Fruit fly (Drosophila melanogaster) S2 (cell line): Measurements from ENCODE around the gene Bub3.

Source experiments
- CG8478 ChIP-seq: fragments of >200 bp; optimal IDR thresholded peaks from 2 replicates; lab custom pipeline; 2018
- CTCF ChIP-seq, 2 experiments: fragments of >200 bp; optimal IDR thresholded peaks; 2 replicates each; lab custom pipeline; 2018

The Bub3 gene

DNA sequence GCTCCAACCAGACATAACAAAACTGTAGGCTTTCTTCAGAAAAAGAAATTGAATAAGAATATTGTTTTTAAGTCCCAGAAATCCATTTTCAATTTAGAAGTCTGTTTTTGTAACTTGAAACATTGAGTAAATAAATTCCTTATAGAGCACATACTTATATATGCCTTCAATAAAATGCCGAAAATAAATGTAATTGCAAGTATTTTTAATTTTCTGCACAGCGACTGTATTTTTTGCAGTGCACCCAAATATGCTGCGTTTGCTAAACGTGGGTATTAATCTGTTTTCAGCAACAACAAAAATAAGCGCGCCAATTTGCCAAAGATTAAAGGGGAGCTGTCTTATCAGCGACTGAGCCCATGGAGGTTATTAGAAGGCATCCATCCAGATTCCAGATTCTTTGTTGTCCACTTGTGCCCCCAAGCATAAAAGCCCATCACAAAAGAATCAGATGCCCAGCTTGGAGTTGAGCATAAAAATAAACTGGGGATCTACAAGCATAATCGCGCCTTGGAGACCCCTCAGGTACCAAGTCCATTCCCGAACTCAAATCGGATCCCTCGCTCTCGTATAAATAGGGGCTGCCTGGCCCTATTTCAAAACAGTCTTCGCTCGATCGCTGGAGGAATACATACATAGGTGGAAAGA is 4.0 kb downstream of the Bub3 start, which contains the start of gene Obp99a:
Gene Obp99a, plus strand, starts transcription at position 598 of the 648 bp plus-strand sequence.
- no peak for TF ChIP-seq CG8478 (lab: Kevin White, UChicago)
- no peak for TF ChIP-seq CTCF (optimal IDR thresholded peaks at IDR 0.05; lab: Kevin White, UChicago)

DNA sequence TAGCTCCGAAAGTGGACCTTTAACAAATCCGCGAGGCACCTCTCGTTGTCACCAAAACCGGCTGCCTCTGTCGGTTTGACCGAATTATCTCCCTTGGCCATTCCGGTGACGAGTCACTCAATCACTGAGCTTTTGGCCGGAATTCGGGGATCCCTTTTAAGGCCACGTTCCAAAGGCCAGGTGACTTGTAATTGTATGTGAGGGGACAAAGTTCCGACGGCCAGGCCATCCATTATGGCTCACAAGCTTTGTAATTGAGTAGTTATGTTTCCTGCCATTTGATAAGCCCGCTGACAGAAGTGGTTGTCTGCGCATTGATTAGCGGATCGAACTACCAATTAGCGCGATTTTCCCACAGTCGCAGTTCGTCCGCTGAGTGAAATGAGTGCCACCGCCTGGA is 6.4 kb downstream of the Bub3 start, which contains the start of the genes ppk20 and ppk30:
Gene ppk20, minus strand, starts transcription at position 101 of the 400 bp plus-strand sequence.
Gene ppk30, plus strand, starts transcription at position 373 of the 400 bp plus-strand sequence.
- TF ChIP-seq CG8478 (lab: Kevin White, UChicago) = no peak

DNA sequence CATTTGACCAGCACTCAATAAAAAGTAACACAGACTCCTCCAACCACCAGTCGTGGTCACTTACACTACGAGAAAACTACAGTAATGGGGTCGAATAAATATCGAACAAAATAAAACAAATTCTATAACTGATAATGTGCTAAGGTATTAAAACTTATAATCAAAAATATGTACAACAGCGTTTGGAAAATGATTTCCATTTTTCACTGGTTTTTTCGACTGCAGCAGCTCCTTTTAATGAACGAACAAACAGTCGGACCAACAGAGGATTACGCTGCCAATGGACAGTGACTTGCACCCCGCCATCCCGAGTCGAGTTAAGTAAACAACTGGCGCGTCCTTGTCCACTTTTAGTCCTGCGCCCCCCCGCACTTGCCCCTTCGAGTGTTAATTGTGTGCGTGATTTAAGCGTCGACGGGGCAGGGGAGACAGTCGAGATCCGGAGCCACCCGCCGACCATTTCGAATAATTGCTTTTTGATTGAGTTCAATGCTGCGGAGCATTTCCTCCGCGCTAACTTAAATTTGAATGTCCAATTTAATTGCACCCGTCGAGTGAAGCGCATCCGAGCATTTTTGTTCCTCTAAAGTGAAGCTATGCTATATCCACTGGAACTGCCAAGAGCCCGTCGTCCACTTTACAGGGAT is 10.9 kb downstream of the Bub3 start, which contains the start of gene ppk21:
Gene ppk21, plus strand, starts transcription at position 597 of the 647 bp plus-strand sequence.
- TF ChIP-seq CG8478 (lab: Kevin White, UChicago) (no peak), CTCF (optimal IDR thresholded peaks at IDR 0.05; lab: Kevin White, UChicago) (no peak)

- TF ChIP-seq CTCF (optimal IDR thresholded peaks at IDR 0.05; lab: Kevin White, UChicago) = no peak
- TF ChIP-seq CG8478 (lab: Kevin White, UChicago) = no peak
Observed at dm6 chr3R:29659950-29660349, 15.3 kb downstream of the Bub3 start, which contains the start of gene Dop1R2. Gene Dop1R2 (minus strand): TSS chr3R:29659984.

dm6 chr3R:29651488-29651887 is 23.7 kb downstream of the Bub3 start:
- no peak for TF ChIP-seq CTCF (optimal IDR thresholded peaks at IDR 0.05; lab: Kevin White, UChicago)
- no peak for TF ChIP-seq CG8478 (lab: Kevin White, UChicago)

- TF ChIP-seq CG8478 (lab: Kevin White, UChicago) (no peak), CTCF (optimal IDR thresholded peaks at IDR 0.05; lab: Kevin White, UChicago) (no peak)
Observed at dm6 chr3R:29625883-29626282, 49.3 kb downstream of the Bub3 start.
